Fruit fly (Drosophila melanogaster): ENCODE measurements around the gene Ada2b.
A peak's percentile ranks its signal among the peaks of the same experiment; 100 is the strongest.

Ada2b gene

dm6 chr3R:8239472-8240301 lies 628 bp downstream of the Ada2b start (continued):
- TF ChIP-seq nom (GFP tag; optimal IDR thresholded peaks at IDR 0.05), result peak; percentile 79
- peak; percentile 51 for TF ChIP-seq CG2202 (tag; optimal IDR thresholded peaks at IDR 0.05)
- TF ChIP-seq ash1 (GFP tag; optimal IDR thresholded peaks at IDR 0.05), result no peak
- TF ChIP-seq Ada2b (GFP tag; IDR thresholded peaks at IDR 0.05), result peak; percentile 81
- TF ChIP-seq Stat92E (GFP tag; optimal IDR thresholded peaks at IDR 0.05), result no peak
- no peak for TF ChIP-seq CG2129 (GFP tag; IDR thresholded peaks at IDR 0.05; ENCODE audit: partially characterized antibody)
- no peak for TF ChIP-seq lov (optimal IDR thresholded peaks at IDR 0.05)
- TF ChIP-seq lov (GFP tag; IDR thresholded peaks at IDR 0.05), result 0 out of 3 replicates have a peak, but pooled peaks have one; percentile 33
- TF ChIP-seq cato (GFP tag; optimal IDR thresholded peaks at IDR 0.05; ENCODE audit: borderline replicate concordance), result peak; percentile 75
- TF ChIP-seq CG8281 (tag; optimal IDR thresholded peaks at IDR 0.05), result peak; percentile 76
- TF ChIP-seq CG33557 (GFP tag; optimal IDR thresholded peaks at IDR 0.05), result peak; percentile 90
- TF ChIP-seq fd96Cb (tag; optimal IDR thresholded peaks at IDR 0.05), result peak; percentile 84
- peak; percentile 58 for TF ChIP-seq dati (GFP tag; IDR thresholded peaks at IDR 0.05)
- TF ChIP-seq tin (GFP tag; optimal IDR thresholded peaks at IDR 0.05), result peak; percentile 82
- peak; percentile 34 for TF ChIP-seq CHES-1-like (GFP tag; optimal IDR thresholded peaks at IDR 0.05)
- TF ChIP-seq tx (GFP tag; optimal IDR thresholded peaks at IDR 0.05), result peak; percentile 71
- TF ChIP-seq CG18476 (GFP tag; optimal IDR thresholded peaks at IDR 0.05), result peak; percentile 88
- TF ChIP-seq pzg (GFP tag; optimal IDR thresholded peaks at IDR 0.05), result peak; percentile 17
- TF ChIP-seq CG4730 (GFP tag; IDR thresholded peaks at IDR 0.05), result peak; percentile 32; the same call in 1 of the 2 replicates
- TF ChIP-seq Ets65A (GFP tag), result peak; percentile 78
- TF ChIP-seq CG12071 (GFP tag; optimal IDR thresholded peaks at IDR 0.05), result peak; percentile 63
- TF ChIP-seq vnd (GFP tag; IDR thresholded peaks at IDR 0.05; ENCODE audit: partially characterized antibody), result no peak
- peak; percentile 95 for TF ChIP-seq odd (GFP tag; optimal IDR thresholded peaks at IDR 0.05)
- TF ChIP-seq otp (GFP tag; IDR thresholded peaks at IDR 0.05), result peak; percentile 60; the same call in 1 of the 3 replicates
- peak; percentile 50 for TF ChIP-seq tup (GFP tag; optimal IDR thresholded peaks at IDR 0.05)
- peak; percentile 76 for TF ChIP-seq CG12236 (GFP tag; optimal IDR thresholded peaks at IDR 0.05)
- TF ChIP-seq CG5245 (GFP tag; optimal IDR thresholded peaks at IDR 0.05), result peak; percentile 64
- peak; percentile 19 for TF ChIP-seq Dad (GFP tag; optimal IDR thresholded peaks at IDR 0.05)
- no peak for TF ChIP-seq Doc3 (GFP tag; IDR thresholded peaks at IDR 0.05; ENCODE audit: partially characterized antibody)
- peak; percentile 73 for TF ChIP-seq Jarid2 (GFP tag; optimal IDR thresholded peaks at IDR 0.05)
- TF ChIP-seq gfzf (GFP tag; optimal IDR thresholded peaks at IDR 0.05), result no peak
- TF ChIP-seq Hmr (GFP tag; optimal IDR thresholded peaks at IDR 0.05), result peak; percentile 92
- TF ChIP-seq org-1 (GFP tag; optimal IDR thresholded peaks at IDR 0.05), result peak; percentile 90
- peak in 1 of 2 experiments; percentile 87 for TF ChIP-seq Hr78 (GFP tag; optimal IDR thresholded peaks at IDR 0.05)
- TF ChIP-seq disco-r (GFP tag; optimal IDR thresholded peaks at IDR 0.05), result peak; percentile 81
- peak; percentile 97 for TF ChIP-seq CG2678 (tag; optimal IDR thresholded peaks at IDR 0.05)
- TF ChIP-seq ab (GFP tag; optimal IDR thresholded peaks at IDR 0.05), result no peak
- no peak for TF ChIP-seq prd (optimal IDR thresholded peaks at IDR 0.05)
- peak; percentile 73 for TF ChIP-seq prd (GFP tag; IDR thresholded peaks at IDR 0.05)
- TF ChIP-seq Nf-YB (GFP tag; optimal IDR thresholded peaks at IDR 0.05), result peak; percentile 83
- TF ChIP-seq al (GFP tag; IDR thresholded peaks at IDR 0.05), result peak; percentile 66
- TF ChIP-seq CG1233 (GFP tag; optimal IDR thresholded peaks at IDR 0.05), result peak; percentile 93
- TF ChIP-seq CG31388 (GFP tag; optimal IDR thresholded peaks at IDR 0.05), result no peak
- no peak for TF ChIP-seq CG31365 (tag; optimal IDR thresholded peaks at IDR 0.05)
- peak; percentile 8 for TF ChIP-seq gcm2 (GFP tag; optimal IDR thresholded peaks at IDR 0.05)
- TF ChIP-seq gt (GFP tag; IDR thresholded peaks at IDR 0.05), result 0 out of 2 replicates have a peak, but pooled peaks have one; percentile 22
- peak; percentile 66 for TF ChIP-seq CG31224 (GFP tag; IDR thresholded peaks at IDR 0.05)
- TF ChIP-seq mirr (GFP tag; optimal IDR thresholded peaks at IDR 0.05), result no peak

Data from whole organism, embryonic.